Worm (Caenorhabditis elegans) whole organism, young adult: ENCODE results near the gene rskd-1.

Experiments used
- B0019.2 ChIP-seq: fragments of 200-800 bp; sonication (Bioruptor generic); conservative IDR thresholded peaks from 2 replicates; pipeline ENCODE4 v1.3.6; 2022; ENCODE audit warnings: missing genetic modification reagents, missing genetic modification characterization, missing compliant biosample characterization
- B0035.1 ChIP-seq: sonication (generic microtip); optimal IDR thresholded peaks from 2 replicates; lab custom pipeline; 2016; ENCODE audit warnings: missing genetic modification characterization, mild to moderate bottlenecking, missing compliant biosample characterization, missing genotype, missing genetic modification reagents
- C06A6.2 ChIP-seq: fragments of 200-800 bp; sonication (Bioruptor generic); conservative IDR thresholded peaks from 2 replicates; pipeline ENCODE4 v1.3.6; 2022; ENCODE audit warnings: missing genetic modification characterization, missing compliant biosample characterization
- D2030.7 ChIP-seq: fragments of 200-800 bp; sonication (Bioruptor generic); IDR thresholded peaks from 2 replicates; pipeline ENCODE4 v1.3.6; 2022; ENCODE audit warnings: missing genetic modification reagents, missing genetic modification characterization, missing compliant biosample characterization
- F10E7.11 ChIP-seq: sonication (generic microtip); optimal IDR thresholded peaks from 2 replicates; lab custom pipeline; 2017; ENCODE audit warnings: mild to moderate bottlenecking, missing genetic modification characterization, moderate library complexity, missing compliant biosample characterization
- F52B5.7 ChIP-seq: sonication (generic microtip); optimal IDR thresholded peaks from 2 replicates; lab custom pipeline; 2016; ENCODE audit warnings: mild to moderate bottlenecking, missing genetic modification characterization, missing compliant biosample characterization
- F57A8.1 ChIP-seq: fragments of 200-800 bp; sonication (Bioruptor generic); optimal IDR thresholded peaks from 2 replicates; lab custom pipeline; 2018; ENCODE audit warnings: mild to moderate bottlenecking, missing genetic modification characterization, moderate library complexity, missing compliant biosample characterization
- Y53G8AR.9 ChIP-seq: fragments of 200-800 bp; sonication (Bioruptor generic); conservative IDR thresholded peaks from 2 replicates; pipeline ENCODE4 v1.3.6; 2022; ENCODE audit warnings: missing genetic modification reagents, missing genetic modification characterization, missing compliant biosample characterization
- Y79H2A.3 ChIP-seq: fragments of 200-800 bp; sonication (Bioruptor generic); conservative IDR thresholded peaks from 2 replicates; pipeline ENCODE4 v1.3.6; 2022; ENCODE audit warnings: missing genetic modification reagents, missing genetic modification characterization, missing compliant biosample characterization
- attf-6 ChIP-seq: fragments of 200-800 bp; sonication (Bioruptor generic); IDR thresholded peaks from 2 replicates; pipeline ENCODE4 v1.3.6; 2022; ENCODE audit warnings: missing genetic modification reagents, missing genetic modification characterization, missing compliant biosample characterization
- bed-2 ChIP-seq: fragments of 200-800 bp; sonication (Bioruptor generic); IDR thresholded peaks from 2 replicates; pipeline ENCODE4 v1.3.6; 2022; ENCODE audit warnings: missing genetic modification reagents, missing genetic modification characterization, missing compliant biosample characterization
- cebp-1 ChIP-seq, 2 experiments: fragments of 200-800 bp in 1 of 2; sonication (Bioruptor generic) in 1 of 2; sonication (generic microtip) in 1 of 2; IDR thresholded peaks in 1 of 2; optimal IDR thresholded peaks in 1 of 2; 2 replicates each; pipeline versions ENCODE4 v1.3.6 to Lab custom; 2017 to 2022; ENCODE audit warnings: missing compliant biosample characterization in 2 of 2, missing genetic modification characterization in 2 of 2, mild to moderate bottlenecking in 1 of 2, missing genetic modification reagents in 1 of 2, moderate library complexity in 1 of 2
- ceh-27 ChIP-seq: fragments of 200-800 bp; sonication (Bioruptor generic); optimal IDR thresholded peaks from 2 replicates; lab custom pipeline; 2018; ENCODE audit warnings: mild to moderate bottlenecking, missing genetic modification characterization, moderate library complexity, missing compliant biosample characterization
- ceh-40 ChIP-seq: fragments of 200-800 bp; sonication (Bioruptor generic); IDR thresholded peaks from 2 replicates; pipeline ENCODE4 v1.3.6; 2022; ENCODE audit warnings: missing genetic modification characterization, missing compliant biosample characterization
- ceh-58 ChIP-seq: fragments of 200-800 bp; sonication (Bioruptor generic); IDR thresholded peaks from 2 replicates; pipeline ENCODE4 v1.3.6; 2022; ENCODE audit warnings: missing genetic modification characterization, missing compliant biosample characterization
- efl-1 ChIP-seq: fragments of 150-350 bp; optimal IDR thresholded peaks from 2 replicates; lab custom pipeline; 2014; ENCODE audit warnings: missing biosample characterization, missing genetic modification reagents, missing genetic modification characterization
- egl-18 ChIP-seq: fragments of 200-800 bp; sonication (Bioruptor generic); IDR thresholded peaks from 2 replicates; pipeline ENCODE4 v1.3.6; 2022; ENCODE audit warnings: missing genetic modification reagents, missing genetic modification characterization, missing compliant biosample characterization
- ekl-4 ChIP-seq: fragments of 200-800 bp; sonication (Bioruptor generic); IDR thresholded peaks from 2 replicates; pipeline ENCODE4 v1.3.6; 2022; ENCODE audit warnings: missing genetic modification reagents, missing genetic modification characterization, missing compliant biosample characterization
- him-1 ChIP-seq: sonication (generic microtip); optimal IDR thresholded peaks from 2 replicates; lab custom pipeline; 2016; ENCODE audit warnings: missing genotype, missing genetic modification reagents, missing genetic modification characterization, missing compliant biosample characterization
- hmg-20 ChIP-seq: fragments of 200-800 bp; sonication (Bioruptor generic); IDR thresholded peaks from 2 replicates; pipeline ENCODE4 v1.3.6; 2022; ENCODE audit warnings: missing genetic modification reagents, missing genetic modification characterization, missing compliant biosample characterization
- hsf-1 ChIP-seq: fragments of 200-800 bp; sonication (Bioruptor generic); IDR thresholded peaks from 2 replicates; pipeline ENCODE4 v1.3.6; 2022; ENCODE audit warnings: missing genetic modification reagents, missing genetic modification characterization, missing compliant biosample characterization
- lag-1 ChIP-seq: fragments of 200-800 bp; sonication (Bioruptor generic); IDR thresholded peaks from 2 replicates; pipeline ENCODE4 v1.3.6; 2022; ENCODE audit warnings: missing genetic modification reagents, missing genetic modification characterization, missing compliant biosample characterization
- lin-35 ChIP-seq, 3 experiments: fragments of 150-350 bp in 2 of 3; sonication (generic microtip) in 1 of 3; optimal IDR thresholded peaks; 2 replicates each; lab custom pipeline; 2014 to 2018; ENCODE audit warnings: missing biosample characterization in 3 of 3, missing genetic modification characterization in 3 of 3, missing genetic modification reagents in 3 of 3
- lsl-1 ChIP-seq: fragments of 200-800 bp; sonication (Bioruptor generic); optimal IDR thresholded peaks from 2 replicates; lab custom pipeline; 2018; ENCODE audit warnings: mild to moderate bottlenecking, missing genetic modification characterization, moderate library complexity, missing compliant biosample characterization
- lsy-27 ChIP-seq: sonication (generic microtip); optimal IDR thresholded peaks from 2 replicates; lab custom pipeline; 2017; ENCODE audit warnings: missing genetic modification characterization, mild to moderate bottlenecking, missing compliant biosample characterization, antibody characterized with exemption, missing genotype, borderline replicate concordance; ENCODE audit not compliant: insufficient read depth
- madf-3 ChIP-seq: fragments of 200-800 bp; sonication (Bioruptor generic); IDR thresholded peaks from 2 replicates; pipeline ENCODE4 v1.3.6; 2022; ENCODE audit warnings: missing genetic modification reagents, missing genetic modification characterization, missing compliant biosample characterization
- mcd-1 ChIP-seq: fragments of 200-800 bp; sonication (Bioruptor generic); IDR thresholded peaks from 2 replicates; pipeline ENCODE4 v1.3.6; 2022; ENCODE audit warnings: missing genetic modification reagents, missing genetic modification characterization, missing compliant biosample characterization
- mel-28 ChIP-seq: sonication (generic microtip); optimal IDR thresholded peaks from 2 replicates; lab custom pipeline; 2016; ENCODE audit warnings: borderline replicate concordance, mild to moderate bottlenecking, missing genetic modification characterization, missing compliant biosample characterization
- mes-4 ChIP-seq: sonication (generic microtip); optimal IDR thresholded peaks from 2 replicates; lab custom pipeline; 2016; ENCODE audit warnings: missing genotype, missing genetic modification characterization, missing compliant biosample characterization
- mxl-1 ChIP-seq: sonication (generic microtip); optimal IDR thresholded peaks from 2 replicates; lab custom pipeline; 2016; ENCODE audit warnings: missing genetic modification characterization, missing compliant biosample characterization
- nfya-1 ChIP-seq: sonication (generic microtip); optimal IDR thresholded peaks from 2 replicates; lab custom pipeline; 2017; ENCODE audit warnings: antibody characterized with exemption, missing compliant biosample characterization, missing genetic modification characterization, borderline replicate concordance; ENCODE audit not compliant: insufficient read depth
- nfyb-1 ChIP-seq: fragments of 200-800 bp; sonication (Bioruptor generic); IDR thresholded peaks from 2 replicates; pipeline ENCODE4 v1.3.6; 2022; ENCODE audit warnings: missing genetic modification reagents, missing genetic modification characterization, missing compliant biosample characterization
- nhr-27 ChIP-seq: fragments of 200-800 bp; sonication (Bioruptor generic); optimal IDR thresholded peaks from 2 replicates; lab custom pipeline; 2018; ENCODE audit warnings: mild to moderate bottlenecking, missing genetic modification characterization, moderate library complexity, missing compliant biosample characterization
- pha-4 ChIP-seq: fragments of 150-350 bp; sonication (generic microtip); optimal IDR thresholded peaks from 2 replicates; lab custom pipeline; 2014; ENCODE audit warnings: missing biosample characterization, missing genetic modification reagents, missing genetic modification characterization
- rpc-1 ChIP-seq, 2 experiments: fragments of 150-350 bp in 1 of 2; sonication (generic microtip) in 1 of 2; optimal IDR thresholded peaks; 2 replicates each; lab custom pipeline; 2014 to 2018; ENCODE audit warnings: missing biosample characterization in 1 of 2, missing genetic modification characterization in 1 of 2, missing genetic modification reagents in 1 of 2, missing genotype in 1 of 2
- snpc-1.1 ChIP-seq: sonication (generic microtip); optimal IDR thresholded peaks from 2 replicates; lab custom pipeline; 2017; ENCODE audit warnings: missing genetic modification characterization, mild to moderate bottlenecking, missing compliant biosample characterization, antibody characterized with exemption, moderate library complexity, missing genotype, missing genetic modification reagents; ENCODE audit not compliant: insufficient read depth
- snpc-4 ChIP-seq, 5 experiments: fragments of 150-350 bp in 1 of 5; sonication (generic microtip) in 4 of 5; optimal IDR thresholded peaks; 2 replicates each; lab custom pipeline; 2014 to 2018; ENCODE audit warnings: missing genetic modification characterization in 5 of 5, missing biosample characterization in 3 of 5, antibody characterized with exemption in 2 of 5, mild to moderate bottlenecking in 2 of 5, missing compliant biosample characterization in 2 of 5, missing genotype in 2 of 5, moderate library complexity in 2 of 5, missing genetic modification reagents in 1 of 5
- tlf-1 ChIP-seq: fragments of 200-800 bp; sonication (Bioruptor generic); optimal IDR thresholded peaks from 2 replicates; lab custom pipeline; 2018; ENCODE audit warnings: mild to moderate bottlenecking, missing genetic modification characterization, missing compliant biosample characterization
- unc-130 ChIP-seq: sonication (generic microtip); optimal IDR thresholded peaks from 2 replicates; lab custom pipeline; 2016; ENCODE audit warnings: missing genetic modification reagents, missing genetic modification characterization, missing compliant biosample characterization
- zfh-2 ChIP-seq: fragments of 200-800 bp; sonication (Bioruptor generic); conservative IDR thresholded peaks from 2 replicates; pipeline ENCODE4 v1.3.6; 2022; ENCODE audit warnings: missing genetic modification reagents, missing genetic modification characterization, missing compliant biosample characterization
- ztf-25 ChIP-seq: fragments of 200-800 bp; sonication (Bioruptor generic); IDR thresholded peaks from 2 replicates; pipeline ENCODE4 v1.3.6; 2022; ENCODE audit warnings: missing genetic modification reagents, missing genetic modification characterization, missing compliant biosample characterization
- ztf-26 ChIP-seq: sonication (generic microtip); optimal IDR thresholded peaks from 2 replicates; lab custom pipeline; 2017; ENCODE audit warnings: missing genetic modification characterization, missing compliant biosample characterization
- ztf-28 ChIP-seq: fragments of 200-800 bp; sonication (Bioruptor generic); IDR thresholded peaks from 2 replicates; pipeline ENCODE4 v1.3.6; 2022; ENCODE audit warnings: missing genetic modification reagents, missing genetic modification characterization, missing compliant biosample characterization
- ztf-3 ChIP-seq: fragments of 200-800 bp; sonication (Bioruptor generic); optimal IDR thresholded peaks from 2 replicates; lab custom pipeline; 2018; ENCODE audit warnings: mild to moderate bottlenecking, missing genetic modification characterization, missing compliant biosample characterization
- ztf-6 ChIP-seq: fragments of 200-800 bp; sonication (Bioruptor generic); IDR thresholded peaks from 2 replicates; pipeline ENCODE4 v1.3.6; 2022; ENCODE audit warnings: missing genetic modification reagents, missing genetic modification characterization, missing compliant biosample characterization

rskd-1 gene

DNA sequence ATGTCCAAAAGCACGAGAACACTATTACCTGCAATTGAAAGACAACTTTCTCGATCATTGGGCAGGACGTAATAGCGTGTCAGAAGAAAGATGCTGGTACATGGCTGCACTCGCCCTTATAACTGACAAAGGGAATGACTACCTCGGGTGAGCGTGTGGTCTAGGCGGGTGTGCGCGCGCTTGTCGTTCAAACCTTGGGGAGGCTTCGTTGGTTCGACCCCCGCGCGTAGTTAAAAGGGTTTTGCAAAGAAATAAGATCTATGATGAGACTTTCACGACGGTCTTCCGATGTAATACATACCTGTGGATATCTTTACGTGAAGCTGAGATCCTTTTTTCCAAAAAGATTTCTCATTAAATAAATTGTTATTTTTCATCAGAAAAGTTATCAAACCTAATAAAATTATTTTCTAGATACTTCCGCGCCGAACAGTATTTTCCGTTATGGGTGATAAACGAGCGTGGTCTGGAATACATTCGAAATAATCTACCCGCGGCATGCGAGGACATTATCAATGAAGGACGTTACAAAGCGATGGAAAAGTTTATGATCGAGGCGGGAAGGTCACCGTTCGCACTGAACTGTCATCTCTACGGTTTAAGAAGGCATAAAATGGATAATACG lies 15.2 kb upstream of the rskd-1 start (continued):
- peak; percentile 98 for TF ChIP-seq ztf-25
- peak; percentile 90 for TF ChIP-seq mcd-1 (GFP tag; lab: Robert Waterston, UW)
- peak; percentile 100 for TF ChIP-seq F57A8.1
- TF ChIP-seq F10E7.11 (tag; lab: Kevin White, UChicago): peak; percentile 100
- TF ChIP-seq pha-4: no peak
- peak; percentile 99 for TF ChIP-seq mxl-1
- TF ChIP-seq lsl-1 (GFP tag; lab: Kevin White, UChicago): peak; percentile 77
- TF ChIP-seq mel-28: peak; percentile 93
- peak; percentile 94 for TF ChIP-seq C06A6.2 (GFP tag; lab: Robert Waterston, UW)
- peak; percentile 49 for TF ChIP-seq efl-1 (GFP tag; lab: Kevin White, UChicago)
- TF ChIP-seq snpc-4 (GFP tag; optimal IDR thresholded peaks at IDR 0.05; lab: Kevin White, UChicago): peak; percentile 87
- TF ChIP-seq snpc-4 (tag; optimal IDR thresholded peaks at IDR 0.05; lab: Kevin White, UChicago): peak in 3 of 4 experiments; percentile 83 to 87 (median 86)
- TF ChIP-seq nfya-1 (tag; lab: Kevin White, UChicago): no peak
- TF ChIP-seq hsf-1 (GFP tag; lab: Robert Waterston, UW): peak; percentile 88
- peak; percentile 85 for TF ChIP-seq unc-130 (GFP tag; lab: Kevin White, UChicago)
- peak; percentile 99 for TF ChIP-seq nfyb-1 (GFP tag; lab: Robert Waterston, UW)
- peak; percentile 99 for TF ChIP-seq him-1 (tag; lab: Kevin White, UChicago)
- peak; percentile 95 for TF ChIP-seq ztf-26
- TF ChIP-seq hmg-20: peak; percentile 96
- TF ChIP-seq ekl-4 (GFP tag; lab: Robert Waterston, UW): peak; percentile 99
- peak; percentile 90 for TF ChIP-seq D2030.7 (GFP tag; lab: Robert Waterston, UW)
- peak; percentile 89 for TF ChIP-seq B0019.2
- TF ChIP-seq B0035.1 (tag; lab: Kevin White, UChicago): peak; percentile 96
- peak; percentile 13 to 79 (median 70) for TF ChIP-seq lin-35 (GFP tag; optimal IDR thresholded peaks at IDR 0.05; lab: Kevin White, UChicago)
- TF ChIP-seq F52B5.7: peak; percentile 100
- TF ChIP-seq egl-18: peak; percentile 99
- peak; percentile 91 for TF ChIP-seq lsy-27 (tag; lab: Kevin White, UChicago)
- TF ChIP-seq tlf-1: peak; percentile 95
- TF ChIP-seq ztf-6: peak; percentile 95
- TF ChIP-seq Y79H2A.3 (GFP tag; lab: Robert Waterston, UW): peak; percentile 96
- TF ChIP-seq ceh-40 (GFP tag; lab: Robert Waterston, UW): peak; percentile 97
- peak; percentile 99 for TF ChIP-seq zfh-2 (GFP tag; lab: Robert Waterston, UW)
- TF ChIP-seq, all 124 proteins: peak for 121

DNA sequence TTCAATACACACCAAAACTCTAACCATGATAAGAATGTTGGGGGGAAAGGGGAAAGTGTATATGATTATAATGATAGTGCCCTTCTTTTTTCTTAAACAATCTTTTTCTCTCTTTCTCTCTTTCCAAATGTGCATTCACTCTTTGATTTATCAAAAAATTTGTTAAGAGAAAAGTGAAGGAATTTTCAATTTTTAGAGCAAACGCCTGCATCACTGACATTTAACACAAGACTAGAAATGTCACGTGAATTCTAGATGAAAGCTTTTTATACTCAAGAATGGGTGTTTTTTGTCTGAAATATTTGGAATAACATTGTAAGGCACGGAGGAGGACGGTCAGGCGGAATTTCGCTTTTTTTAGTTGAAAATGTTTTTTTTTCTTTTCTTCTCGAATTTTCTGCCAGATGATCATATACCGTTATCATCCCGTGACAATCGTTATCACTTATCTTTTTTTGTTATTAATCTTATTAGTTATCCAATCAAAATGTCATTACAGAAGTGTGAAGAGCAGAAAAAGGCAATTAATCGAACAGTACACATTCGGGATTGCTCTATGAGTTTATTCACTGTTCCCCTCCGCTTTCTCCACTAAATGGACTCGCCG lies 13.7 kb upstream of the rskd-1 start, which contains the start of the genes frm-7 and F55C5.17:
Gene frm-7, plus strand, starts transcription at position 500 of the 607 bp plus-strand sequence.
Gene F55C5.17, plus strand, starts transcription at position 557 of the 607 bp plus-strand sequence.
- TF ChIP-seq lag-1 (GFP tag; lab: Robert Waterston, UW) (no peak), ceh-27 (GFP tag; lab: Kevin White, UChicago) (no peak), mes-4 (no peak), Y53G8AR.9 (GFP tag; lab: Robert Waterston, UW) (no peak), unc-130 (GFP tag; lab: Kevin White, UChicago) (no peak), ztf-28 (no peak), mxl-1 (no peak), rpc-1 (optimal IDR thresholded peaks at IDR 0.05; lab: Kevin White, UChicago) (no peak), rpc-1 (tag; optimal IDR thresholded peaks at IDR 0.05; lab: Kevin White, UChicago) (no peak), ceh-58 (GFP tag; lab: Robert Waterston, UW) (no peak), ztf-3 (GFP tag; lab: Kevin White, UChicago) (no peak), C06A6.2 (GFP tag; lab: Robert Waterston, UW) (0 out of 2 replicates have a peak, but pooled peaks have one; percentile 37), attf-6 (GFP tag; lab: Robert Waterston, UW) (no peak), cebp-1 (GFP tag; IDR thresholded peaks at IDR 0.05; lab: Robert Waterston, UW) (no peak), cebp-1 (tag; optimal IDR thresholded peaks at IDR 0.05; lab: Kevin White, UChicago) (peak; percentile 42), madf-3 (GFP tag; lab: Robert Waterston, UW) (no peak), nhr-27 (tag; lab: Kevin White, UChicago) (no peak), snpc-1.1 (tag; lab: Kevin White, UChicago) (no peak), bed-2 (no peak)
